Fruit fly (Drosophila melanogaster) whole organism, wandering third instar larva: Measurements from ENCODE around the gene Skel.
A peak's percentile ranks its signal among the peaks of the same experiment; 100 is the strongest.

Experiments
- Abd-B ChIP-seq: fragments of >200 bp; optimal IDR thresholded peaks from 2 replicates; lab custom pipeline; 2017; ENCODE audit warnings: missing biosample characterization, missing genetic modification characterization
- CG32264 ChIP-seq: fragments of 200-800 bp; sonication (Bioruptor generic); optimal IDR thresholded peaks from 2 replicates; lab custom pipeline; 2016; ENCODE audit warnings: missing biosample characterization, missing genetic modification characterization
- Dif ChIP-seq: fragments of 200-275, 200-300 bp; sonication (Bioruptor generic); optimal IDR thresholded peaks from 2 replicates; lab custom pipeline; 2018; ENCODE audit warnings: missing biosample characterization, missing genetic modification characterization; ENCODE audit not compliant: partially characterized antibody
- GATAd ChIP-seq: sonication (Bioruptor generic); optimal IDR thresholded peaks from 2 replicates; lab custom pipeline; 2016; ENCODE audit warnings: missing biosample characterization, missing genetic modification characterization
- HLH106 ChIP-seq: fragments of 200-800 bp; optimal IDR thresholded peaks from 3 replicates; lab custom pipeline; 2019; ENCODE audit warnings: missing biosample characterization, mild to moderate bottlenecking, missing genetic modification characterization, moderate library complexity
- Hnf4 ChIP-seq: fragments of 200-800 bp; sonication (Bioruptor generic); optimal IDR thresholded peaks from 2 replicates; lab custom pipeline; 2016; ENCODE audit warnings: missing biosample characterization, mild to moderate bottlenecking, missing genetic modification characterization
- Hr78 ChIP-seq: fragments of >200 bp; optimal IDR thresholded peaks from 2 replicates; lab custom pipeline; 2017; ENCODE audit warnings: missing biosample characterization, missing genetic modification characterization
- Hr83 ChIP-seq: fragments of 200-300 bp; sonication (Bioruptor generic); optimal IDR thresholded peaks from 2 replicates; lab custom pipeline; 2016; ENCODE audit warnings: missing biosample characterization, mild to moderate bottlenecking, missing genetic modification characterization, moderate library complexity; ENCODE audit not compliant: poor library complexity, severe bottlenecking
- Jra ChIP-seq: sonication (Bioruptor generic); optimal IDR thresholded peaks from 2 replicates; lab custom pipeline; 2016; ENCODE audit warnings: missing biosample characterization, missing genetic modification characterization
- Mio ChIP-seq: sonication (Bioruptor generic); optimal IDR thresholded peaks from 2 replicates; lab custom pipeline; 2016; ENCODE audit warnings: missing biosample characterization, missing genetic modification characterization
- Myc ChIP-seq: fragments of >200 bp; optimal IDR thresholded peaks from 2 replicates; lab custom pipeline; 2017
- N ChIP-seq: fragments of >200 bp; optimal IDR thresholded peaks from 2 replicates; lab custom pipeline; 2018; ENCODE audit warnings: missing biosample characterization, missing external identifiers, missing genetic modification characterization
- OdsH ChIP-seq: fragments of 200-800 bp; sonication (Bioruptor generic); optimal IDR thresholded peaks from 2 replicates; lab custom pipeline; 2016; ENCODE audit warnings: missing biosample characterization, mild to moderate bottlenecking, missing genetic modification characterization
- Sp1 ChIP-seq: fragments of 200-800 bp; sonication (Bioruptor generic); optimal IDR thresholded peaks from 3 replicates; lab custom pipeline; 2019; ENCODE audit warnings: missing biosample characterization, mild to moderate bottlenecking, missing genetic modification characterization, moderate library complexity
- Vsx2 ChIP-seq: fragments of 200-300, 225-300 bp; sonication (Bioruptor generic); optimal IDR thresholded peaks from 2 replicates; lab custom pipeline; 2018; ENCODE audit warnings: missing biosample characterization, missing genetic modification characterization; ENCODE audit not compliant: partially characterized antibody
- br ChIP-seq: fragments of 200-800 bp; sonication (Bioruptor generic); optimal IDR thresholded peaks from 2 replicates; lab custom pipeline; 2016; ENCODE audit warnings: missing biosample characterization, missing genetic modification characterization
- brk ChIP-seq: fragments of 200-800 bp; sonication (Bioruptor generic); optimal IDR thresholded peaks from 2 replicates; lab custom pipeline; 2016; ENCODE audit warnings: missing biosample characterization, mild to moderate bottlenecking, missing genetic modification characterization
- dl ChIP-seq, 2 experiments: fragments of 175-275, 200-275 bp in 1 of 2; fragments of 200-275 bp in 1 of 2; sonication (Bioruptor generic); optimal IDR thresholded peaks; lab custom pipeline; 2018; ENCODE audit warnings: mild to moderate bottlenecking in 2 of 2, missing biosample characterization in 2 of 2, missing genetic modification characterization in 2 of 2, moderate library complexity in 2 of 2; ENCODE audit not compliant: partially characterized antibody in 2 of 2, insufficient read depth in 1 of 2
- dmrt93B ChIP-seq: fragments of 200-800 bp; sonication (Bioruptor generic); optimal IDR thresholded peaks from 2 replicates; lab custom pipeline; 2018; ENCODE audit warnings: missing biosample characterization, mild to moderate bottlenecking, missing genetic modification characterization
- dsf ChIP-seq: sonication (Bioruptor generic); optimal IDR thresholded peaks from 2 replicates; lab custom pipeline; 2016; ENCODE audit warnings: missing biosample characterization, missing genetic modification characterization, borderline replicate concordance
- ey ChIP-seq: fragments of 200-800 bp; sonication (Bioruptor generic); optimal IDR thresholded peaks from 2 replicates; lab custom pipeline; 2016; ENCODE audit warnings: missing biosample characterization, missing genetic modification characterization
- foxo ChIP-seq, 2 experiments: fragments of 200-800 bp; sonication (Bioruptor generic); optimal IDR thresholded peaks; 2 replicates in 1 of 2; 3 replicates in 1 of 2; lab custom pipeline; 2016 to 2017; ENCODE audit warnings: missing biosample characterization in 2 of 2, missing genetic modification characterization in 2 of 2
- fru ChIP-seq: fragments of 200-800 bp; sonication (Bioruptor generic); optimal IDR thresholded peaks from 3 replicates; lab custom pipeline; 2016; ENCODE audit warnings: missing biosample characterization, mild to moderate bottlenecking, missing genetic modification characterization
- h ChIP-seq: fragments of 200-800 bp; sonication (Bioruptor generic); optimal IDR thresholded peaks from 3 replicates; lab custom pipeline; 2016; ENCODE audit warnings: missing biosample characterization, mild to moderate bottlenecking, missing genetic modification characterization
- jim ChIP-seq: fragments of 175-275, 200-325 bp; sonication (Bioruptor generic); optimal IDR thresholded peaks from 2 replicates; lab custom pipeline; 2016; ENCODE audit warnings: missing biosample characterization, mild to moderate bottlenecking, missing genetic modification characterization
- lola ChIP-seq: fragments of >200 bp; optimal IDR thresholded peaks from 2 replicates; lab custom pipeline; 2017; ENCODE audit warnings: missing biosample characterization, missing genetic modification characterization
- pan ChIP-seq: fragments of >200 bp; optimal IDR thresholded peaks from 2 replicates; lab custom pipeline; 2017
- psq ChIP-seq: fragments of 200-800 bp; sonication (Bioruptor generic); optimal IDR thresholded peaks from 3 replicates; lab custom pipeline; 2017; ENCODE audit warnings: missing biosample characterization, mild to moderate bottlenecking, missing genetic modification characterization, moderate library complexity
- rgr ChIP-seq: fragments of 200-800 bp; sonication (Bioruptor generic); optimal IDR thresholded peaks from 3 replicates; lab custom pipeline; 2016; ENCODE audit warnings: missing biosample characterization, mild to moderate bottlenecking, missing genetic modification characterization
- sage ChIP-seq: fragments of 200-800 bp; sonication (Bioruptor generic); optimal IDR thresholded peaks from 2 replicates; lab custom pipeline; 2016; ENCODE audit warnings: missing biosample characterization, mild to moderate bottlenecking, missing genetic modification characterization
- sv ChIP-seq: fragments of 200-800 bp; sonication (Bioruptor generic); optimal IDR thresholded peaks from 3 replicates; lab custom pipeline; 2016; ENCODE audit warnings: missing biosample characterization, missing genetic modification characterization
- tai ChIP-seq: sonication (Bioruptor generic); optimal IDR thresholded peaks from 2 replicates; lab custom pipeline; 2016; ENCODE audit warnings: missing biosample characterization, missing genetic modification characterization
- usp ChIP-seq: fragments of >200 bp; optimal IDR thresholded peaks from 2 replicates; lab custom pipeline; 2017; ENCODE audit warnings: missing biosample characterization, missing genetic modification characterization
- woc ChIP-seq: sonication (Bioruptor generic); optimal IDR thresholded peaks from 2 replicates; lab custom pipeline; 2016; ENCODE audit warnings: missing biosample characterization, mild to moderate bottlenecking, missing genetic modification characterization

Gene Skel

DNA sequence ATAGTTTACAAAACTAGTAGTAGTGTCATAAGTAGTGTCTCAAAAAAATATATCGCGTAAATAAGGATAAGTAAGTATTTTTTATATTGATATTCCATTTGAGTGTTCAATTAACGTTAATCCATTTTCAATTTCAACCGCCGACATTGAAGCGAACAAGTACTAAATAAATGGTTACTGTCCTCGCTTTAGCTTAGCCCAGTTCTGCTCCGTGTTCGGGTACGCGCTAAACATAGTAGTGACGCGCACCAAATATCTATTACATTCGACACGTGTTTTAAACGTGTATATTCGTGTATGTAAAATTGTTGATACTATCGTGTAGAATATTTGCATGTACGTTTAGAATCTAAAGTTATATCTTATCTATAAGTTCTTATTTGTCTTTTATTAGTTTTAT lies 11.6 kb upstream of the Skel start:
- peak in 1 of 2 experiments; percentile 42 for TF ChIP-seq foxo (GFP tag; optimal IDR thresholded peaks at IDR 0.05; lab: Kevin White, UChicago)
- TF ChIP-seq Myc: peak; percentile 72
- TF ChIP-seq rgr (GFP tag; lab: Kevin White, UChicago): peak; percentile 17
- peak; percentile 47 for TF ChIP-seq h (GFP tag; lab: Kevin White, UChicago)
- TF ChIP-seq fru: peak; percentile 54
- peak; percentile 17 for TF ChIP-seq Hr83 (GFP tag; lab: Kevin White, UChicago)
- no peak for TF ChIP-seq sv
- no peak for TF ChIP-seq tai (GFP tag; lab: Kevin White, UChicago)
- TF ChIP-seq brk (GFP tag; lab: Kevin White, UChicago): peak; percentile 6

DNA sequence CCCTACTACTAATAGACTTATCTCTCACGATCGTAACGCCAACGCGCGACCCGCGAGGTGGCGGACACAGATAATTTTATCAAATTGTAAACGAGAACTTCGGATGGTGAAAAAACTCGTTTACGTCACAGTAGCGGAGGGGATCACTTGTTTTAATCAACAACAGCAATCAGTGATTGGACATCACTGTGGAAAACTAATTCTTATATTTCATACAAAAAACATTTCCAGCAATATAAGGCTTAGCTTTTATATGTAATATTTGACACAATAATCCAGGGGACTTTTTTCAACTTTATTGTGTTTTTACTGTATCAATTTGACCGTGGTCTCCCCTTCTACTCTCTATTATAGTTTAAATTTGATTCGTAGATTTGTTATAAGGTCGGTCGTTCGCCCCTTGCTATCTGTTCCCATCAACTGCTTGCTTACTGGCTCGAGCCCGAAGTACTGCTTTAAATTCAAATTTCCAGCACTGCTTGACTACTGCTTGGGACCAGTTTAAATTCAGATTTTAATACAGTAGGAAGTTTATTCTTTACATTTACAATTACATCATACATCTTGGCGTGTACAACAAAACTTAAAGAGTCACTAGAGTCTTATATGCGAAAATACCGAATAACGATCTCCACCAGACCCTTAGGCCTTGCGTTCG lies 9.4 kb upstream of the Skel start, which contains the start of gene CG6465:
TSS of gene CG6465 (minus strand) at position 7 of the 658 bp plus-strand sequence.
- TF ChIP-seq N (peak; percentile 44), brk (GFP tag; lab: Kevin White, UChicago) (no peak), tai (GFP tag; lab: Kevin White, UChicago) (peak; percentile 27), Myc (peak; percentile 76)

- TF ChIP-seq OdsH (GFP tag; lab: Kevin White, UChicago): no peak
- TF ChIP-seq Dif: no peak
- no peak for TF ChIP-seq Hr78
- no peak for TF ChIP-seq HLH106
Observed at dm6 chr3R:10678935-10679565, 7.7 kb upstream of the Skel start.

DNA sequence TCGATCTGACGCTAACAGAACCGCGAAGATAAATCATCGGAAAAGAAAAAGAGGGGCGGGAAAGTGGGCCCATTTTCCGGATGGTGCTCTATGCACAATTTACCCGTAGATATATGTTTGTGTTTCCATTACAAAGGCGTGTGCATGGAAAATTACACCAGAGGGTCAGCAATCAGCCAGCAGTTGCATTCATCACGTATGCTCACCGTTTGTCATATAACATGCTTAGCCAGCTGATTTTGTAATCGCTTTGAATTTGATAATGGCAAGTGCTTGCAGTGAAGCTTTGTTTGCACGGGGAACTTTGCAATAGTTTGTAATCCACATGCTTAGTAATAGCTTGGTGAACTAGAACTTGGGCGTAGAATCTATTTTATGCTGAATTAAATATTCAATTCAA lies 6.8 kb upstream of the Skel start:
- TF ChIP-seq brk (GFP tag; lab: Kevin White, UChicago) (no peak), CG32264 (GFP tag; lab: Kevin White, UChicago) (no peak), psq (GFP tag; lab: Kevin White, UChicago) (no peak), Vsx2 (GFP tag; lab: Kevin White, UChicago) (no peak), dsf (GFP tag; lab: Kevin White, UChicago) (no peak), Hnf4 (GFP tag; lab: Kevin White, UChicago) (no peak), N (no peak), Abd-B (GFP tag; lab: Kevin White, UChicago) (no peak), jim (GFP tag; lab: Kevin White, UChicago) (no peak), usp (GFP tag; lab: Kevin White, UChicago) (no peak), HLH106 (no peak), br (GFP tag; lab: Kevin White, UChicago) (no peak), dl (GFP tag; optimal IDR thresholded peaks at IDR 0.05; lab: Kevin White, UChicago; ENCODE audit: insufficient read depth in 1 of 2, partially characterized antibody in 2 of 2) (no peak), sage (no peak), rgr (GFP tag; lab: Kevin White, UChicago) (no peak), dmrt93B (GFP tag; lab: Kevin White, UChicago) (no peak), pan (lab: Kevin White, UChicago) (no peak)
- TF ChIP-seq, all 38 proteins: peak for 0

DNA sequence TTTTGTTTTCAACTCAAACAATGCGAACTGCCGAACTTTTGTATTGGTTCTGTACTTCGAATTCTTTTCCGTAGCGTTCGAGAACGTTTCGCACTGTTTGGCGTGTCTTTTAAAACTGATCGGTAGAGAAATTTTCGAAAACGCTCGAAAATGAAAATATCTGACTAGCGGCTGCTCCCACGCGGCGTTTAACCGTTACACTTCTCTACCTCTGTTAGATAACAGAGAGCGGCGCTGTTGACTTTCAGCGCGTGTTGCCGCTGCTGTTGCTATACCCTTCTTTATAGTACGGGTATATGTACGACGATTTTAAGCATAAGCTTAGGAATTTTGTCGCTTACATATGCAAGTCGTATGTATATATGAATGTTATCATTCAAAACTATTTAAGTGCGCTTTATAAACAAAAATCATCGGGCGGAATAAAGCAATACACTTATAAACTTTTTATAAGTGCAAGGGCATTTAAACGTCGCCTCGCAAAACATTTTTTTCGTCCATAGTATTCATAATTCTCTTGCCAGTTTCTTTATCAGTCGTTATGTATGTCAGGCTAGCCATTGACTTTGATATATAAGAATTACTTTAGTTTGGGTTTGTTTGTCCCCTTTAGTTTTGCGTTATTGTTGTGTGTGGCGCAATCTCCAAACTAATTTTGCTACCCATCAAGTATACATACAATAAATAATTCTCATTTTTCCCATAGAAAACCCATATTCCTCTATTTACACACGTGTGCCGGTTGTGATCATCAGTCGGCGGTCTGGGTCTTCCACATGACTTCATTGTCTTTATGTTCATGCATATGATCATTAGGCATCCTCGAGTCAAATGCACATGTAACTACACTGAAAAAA lies 5.7 kb upstream of the Skel start, which contains the start of gene Phyhd1:
TSS of gene Phyhd1 (minus strand) at position 101 of the 857 bp plus-strand sequence.
- TF ChIP-seq Abd-B (GFP tag; lab: Kevin White, UChicago) (no peak), foxo (GFP tag; optimal IDR thresholded peaks at IDR 0.05; lab: Kevin White, UChicago) (peak; percentile 36 to 88), HLH106 (peak; percentile 60), psq (GFP tag; lab: Kevin White, UChicago) (peak; percentile 72), Jra (no peak), Sp1 (peak; percentile 41), lola (GFP tag; lab: Kevin White, UChicago) (no peak), pan (lab: Kevin White, UChicago) (no peak), br (GFP tag; lab: Kevin White, UChicago) (peak; percentile 90), brk (GFP tag; lab: Kevin White, UChicago) (peak; percentile 29), sv (peak; percentile 93), ey (GFP tag; lab: Kevin White, UChicago) (peak; percentile 87), Myc (no peak), dsf (GFP tag; lab: Kevin White, UChicago) (no peak), GATAd (GFP tag; lab: Kevin White, UChicago) (no peak), sage (peak; percentile 52), Mio (peak; percentile 68), dmrt93B (GFP tag; lab: Kevin White, UChicago) (peak; percentile 55), Hnf4 (GFP tag; lab: Kevin White, UChicago) (peak; percentile 78), tai (GFP tag; lab: Kevin White, UChicago) (peak; percentile 36), Hr83 (GFP tag; lab: Kevin White, UChicago) (no peak), N (no peak), h (GFP tag; lab: Kevin White, UChicago) (peak; percentile 90), OdsH (GFP tag; lab: Kevin White, UChicago) (peak; percentile 91), woc (GFP tag; lab: Kevin White, UChicago) (peak; percentile 77), Dif (no peak), Vsx2 (GFP tag; lab: Kevin White, UChicago) (no peak), CG32264 (GFP tag; lab: Kevin White, UChicago) (peak; percentile 81), fru (peak; percentile 87)
